Fruit fly (Drosophila melanogaster) whole organism, adult: Measurements from ENCODE around the gene CG46467.
A peak's percentile ranks its signal among the peaks of the same experiment; 100 is the strongest.

Experiments used
- CG11617 ChIP-seq: fragments of 200-800 bp; sonication (Bioruptor generic); optimal IDR thresholded peaks from 2 replicates; lab custom pipeline; 2017; ENCODE audit warnings: mild to moderate bottlenecking, missing biosample characterization, missing genetic modification reagents, missing genetic modification characterization
- CG12768 ChIP-seq: fragments of 200-800 bp; sonication (Bioruptor generic); optimal IDR thresholded peaks from 2 replicates; lab custom pipeline; 2017; ENCODE audit warnings: missing biosample characterization, missing genetic modification characterization, mild to moderate bottlenecking, moderate library complexity, missing genetic modification reagents
- CG14711 ChIP-seq: fragments of 200-800 bp; sonication (Bioruptor generic); optimal IDR thresholded peaks from 2 replicates; lab custom pipeline; 2018; ENCODE audit warnings: missing biosample characterization, mild to moderate bottlenecking, missing genetic modification characterization, moderate library complexity
- CG1620 ChIP-seq: fragments of 200-800 bp; sonication (Bioruptor generic); optimal IDR thresholded peaks from 2 replicates; lab custom pipeline; 2016; ENCODE audit warnings: missing biosample characterization, missing genetic modification characterization
- CG33017 ChIP-seq: fragments of 200-800 bp; sonication (Bioruptor generic); optimal IDR thresholded peaks from 2 replicates; lab custom pipeline; 2018; ENCODE audit warnings: missing biosample characterization, mild to moderate bottlenecking, missing genetic modification characterization, moderate library complexity
- CG5204 ChIP-seq: fragments of 200-800 bp; sonication (Bioruptor generic); optimal IDR thresholded peaks from 2 replicates; lab custom pipeline; 2016; ENCODE audit warnings: missing biosample characterization, missing genetic modification characterization
- CG7045 ChIP-seq: fragments of 200-800 bp; sonication (Bioruptor generic); optimal IDR thresholded peaks from 2 replicates; lab custom pipeline; 2017; ENCODE audit warnings: missing biosample characterization, mild to moderate bottlenecking, missing genetic modification characterization
- CG7101 ChIP-seq: fragments of 200-800 bp; sonication (Bioruptor generic); optimal IDR thresholded peaks from 2 replicates; lab custom pipeline; 2018; ENCODE audit warnings: missing biosample characterization, mild to moderate bottlenecking, missing genetic modification characterization, moderate library complexity
- Clk ChIP-seq: fragments of 200-800 bp; sonication (Bioruptor generic); optimal IDR thresholded peaks from 2 replicates; lab custom pipeline; 2017; ENCODE audit warnings: missing biosample characterization, missing genetic modification characterization
- Crg-1 ChIP-seq: fragments of 200-800 bp; sonication (Bioruptor generic); optimal IDR thresholded peaks from 2 replicates; lab custom pipeline; 2016; ENCODE audit warnings: missing biosample characterization, missing genetic modification characterization
- Hr96 ChIP-seq: fragments of 200-800 bp; sonication (Bioruptor generic); optimal IDR thresholded peaks from 2 replicates; lab custom pipeline; 2016; ENCODE audit warnings: missing biosample characterization, missing genetic modification characterization
- Mnt ChIP-seq: fragments of 200-800 bp; sonication (Bioruptor generic); optimal IDR thresholded peaks from 2 replicates; lab custom pipeline; 2016; ENCODE audit warnings: missing biosample characterization, mild to moderate bottlenecking, missing genetic modification characterization
- bab1 ChIP-seq: fragments of 200-800 bp; sonication (Bioruptor generic); optimal IDR thresholded peaks from 3 replicates; lab custom pipeline; 2019; ENCODE audit warnings: missing biosample characterization, mild to moderate bottlenecking, missing genetic modification characterization, moderate library complexity
- cic ChIP-seq: fragments of 200-800 bp; sonication (Bioruptor generic); optimal IDR thresholded peaks from 2 replicates; lab custom pipeline; 2017; ENCODE audit warnings: missing biosample characterization, mild to moderate bottlenecking, missing genetic modification characterization, moderate library complexity
- cnc ChIP-seq, 2 experiments: fragments of >200 bp; optimal IDR thresholded peaks; 2 replicates each; lab custom pipeline; 2017
- kay ChIP-seq: fragments of 200-800 bp; sonication (Bioruptor generic); peaks from one replicate; lab custom pipeline; 2016; ENCODE audit warnings: missing biosample characterization, missing genetic modification characterization, borderline replicate concordance
- ovo ChIP-seq: fragments of 200-800 bp; sonication (Bioruptor generic); optimal IDR thresholded peaks from 2 replicates; lab custom pipeline; 2016; ENCODE audit warnings: missing biosample characterization, missing genetic modification characterization
- pad ChIP-seq: fragments of 200-800 bp; sonication (Bioruptor generic); optimal IDR thresholded peaks from 3 replicates; lab custom pipeline; 2017; ENCODE audit warnings: missing biosample characterization, missing genetic modification characterization, mild to moderate bottlenecking, moderate library complexity, missing genetic modification reagents
- tj ChIP-seq: fragments of 200-800 bp; sonication (Bioruptor generic); optimal IDR thresholded peaks from 3 replicates; lab custom pipeline; 2017; ENCODE audit warnings: missing biosample characterization, mild to moderate bottlenecking, missing genetic modification characterization, moderate library complexity
- toe ChIP-seq: fragments of 200-800 bp; sonication (Bioruptor generic); optimal IDR thresholded peaks from 2 replicates; lab custom pipeline; 2016; ENCODE audit warnings: missing biosample characterization, missing genetic modification characterization

Gene CG46467

DNA sequence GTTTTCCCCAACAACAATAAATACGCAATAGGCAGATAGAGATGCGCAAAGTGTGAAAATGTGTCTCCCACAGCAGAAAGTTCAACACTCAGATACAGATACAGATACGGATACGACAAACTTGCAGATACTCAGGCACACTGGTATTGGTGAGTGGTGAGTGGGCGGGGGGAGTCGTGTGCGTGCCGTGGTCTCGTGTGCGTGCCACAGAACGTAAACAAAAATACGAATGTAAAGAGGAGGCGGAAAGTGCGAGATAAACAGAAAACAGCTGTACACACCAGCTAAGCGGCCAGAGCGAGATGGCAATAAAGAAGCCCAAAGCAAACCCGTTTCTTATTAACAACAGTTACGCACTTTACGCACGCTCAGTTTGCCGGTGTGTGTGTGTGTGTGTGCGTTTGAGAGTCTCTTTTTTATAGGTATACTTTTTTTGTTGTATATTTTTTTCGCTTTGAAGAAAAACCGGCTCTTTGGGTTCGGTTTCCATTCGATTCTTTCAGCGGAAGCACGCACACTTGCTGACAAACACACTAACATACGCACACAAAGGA lies 6.9 kb downstream of the CG46467 start:
- TF ChIP-seq CG1620 (no peak), Mnt (no peak), CG12768 (no peak), bab1 (GFP tag; lab: Kevin White, UChicago) (no peak), pad (GFP tag; lab: Kevin White, UChicago) (no peak), CG14711 (tag; lab: Kevin White, UChicago) (no peak), CG7101 (tag; lab: Kevin White, UChicago) (no peak), Hr96 (GFP tag; lab: Kevin White, UChicago) (no peak), CG7045 (GFP tag; lab: Kevin White, UChicago) (no peak), cnc (optimal IDR thresholded peaks at IDR 0.05; lab: Kevin White, UChicago) (no peak), CG11617 (GFP tag; lab: Kevin White, UChicago) (no peak), Clk (no peak), CG5204 (GFP tag; lab: Kevin White, UChicago) (no peak), Crg-1 (GFP tag; lab: Kevin White, UChicago) (no peak), kay (GFP tag; lab: Kevin White, UChicago) (no peak), CG33017 (no peak)

DNA sequence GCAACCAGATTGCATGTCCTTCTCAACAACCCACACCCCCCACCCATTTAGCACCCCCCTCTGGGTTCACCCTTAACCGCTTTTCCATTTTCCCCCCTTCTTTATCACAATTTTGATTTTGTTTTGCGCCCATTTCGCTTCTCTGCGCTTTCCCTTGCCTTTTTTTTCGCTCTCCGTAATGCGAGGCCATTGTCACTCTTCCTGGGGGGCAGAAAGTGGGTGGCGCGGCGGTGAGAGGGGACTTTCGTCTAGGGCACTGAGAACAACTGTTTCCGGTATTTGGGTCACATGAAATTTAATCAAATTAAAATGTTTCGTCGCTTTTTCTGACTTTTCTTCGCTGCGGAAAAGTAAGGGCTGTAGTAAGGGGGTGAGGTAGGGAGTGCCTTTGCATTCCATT lies 7.5 kb downstream of the CG46467 start:
- no peak for TF ChIP-seq CG14711 (tag; lab: Kevin White, UChicago)

DNA sequence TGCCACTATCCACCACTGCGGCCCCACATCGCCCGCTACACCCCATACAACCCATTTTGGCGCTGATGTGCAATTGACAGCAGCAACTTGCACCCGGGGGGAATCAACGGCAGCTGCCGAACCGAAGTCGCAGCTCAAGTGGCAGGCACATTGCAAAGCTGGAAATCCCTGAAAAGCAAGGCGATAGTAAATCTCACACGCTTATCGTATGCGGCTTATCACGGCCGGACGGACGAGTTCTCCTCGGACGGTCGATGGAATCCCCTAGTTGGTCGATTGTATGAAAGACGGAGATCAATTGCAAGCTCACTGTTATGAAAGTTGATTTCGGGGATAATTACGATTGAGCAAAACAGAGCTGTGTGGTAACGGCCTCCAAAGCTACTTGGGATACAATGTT lies 8.3 kb downstream of the CG46467 start:
- TF ChIP-seq Clk (no peak), CG5204 (GFP tag; lab: Kevin White, UChicago) (no peak), CG7101 (tag; lab: Kevin White, UChicago) (no peak), ovo (no peak)

DNA sequence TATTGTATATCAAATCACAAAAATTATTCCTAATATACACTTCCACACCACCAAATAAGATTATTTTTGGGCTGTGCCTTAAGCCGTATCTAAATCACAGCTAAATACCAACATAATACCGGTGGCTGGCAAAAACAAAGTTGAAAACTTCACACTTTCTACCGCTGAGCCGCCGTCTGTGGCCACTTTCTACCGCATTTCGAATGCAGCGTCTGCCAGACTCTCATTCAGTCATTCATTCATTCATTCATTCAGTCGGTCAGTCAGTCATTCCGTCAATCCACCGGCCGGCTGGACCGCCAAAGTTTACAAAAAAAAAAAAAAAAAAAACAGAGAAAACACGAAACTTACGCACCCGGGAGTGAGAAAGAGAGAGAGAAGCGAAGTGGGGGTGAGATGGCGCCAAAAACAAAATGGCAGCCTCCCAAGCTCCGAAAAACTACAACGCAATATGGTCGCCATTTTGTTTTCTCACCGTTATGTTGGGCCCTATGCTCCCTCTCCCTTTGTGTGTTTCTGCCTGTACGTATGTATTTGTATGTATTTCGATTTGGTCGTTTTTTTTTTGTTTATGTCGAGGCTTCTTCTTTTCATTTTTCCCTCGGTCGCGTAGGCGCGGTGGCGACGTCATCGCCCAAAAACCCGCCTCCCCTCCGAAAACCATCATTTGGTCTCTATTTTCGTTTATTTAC lies 8.9 kb downstream of the CG46467 start:
- TF ChIP-seq cnc (optimal IDR thresholded peaks at IDR 0.05; lab: Kevin White, UChicago) (no peak), pad (GFP tag; lab: Kevin White, UChicago) (no peak), Hr96 (GFP tag; lab: Kevin White, UChicago) (no peak), ovo (no peak), Crg-1 (GFP tag; lab: Kevin White, UChicago) (no peak)

DNA sequence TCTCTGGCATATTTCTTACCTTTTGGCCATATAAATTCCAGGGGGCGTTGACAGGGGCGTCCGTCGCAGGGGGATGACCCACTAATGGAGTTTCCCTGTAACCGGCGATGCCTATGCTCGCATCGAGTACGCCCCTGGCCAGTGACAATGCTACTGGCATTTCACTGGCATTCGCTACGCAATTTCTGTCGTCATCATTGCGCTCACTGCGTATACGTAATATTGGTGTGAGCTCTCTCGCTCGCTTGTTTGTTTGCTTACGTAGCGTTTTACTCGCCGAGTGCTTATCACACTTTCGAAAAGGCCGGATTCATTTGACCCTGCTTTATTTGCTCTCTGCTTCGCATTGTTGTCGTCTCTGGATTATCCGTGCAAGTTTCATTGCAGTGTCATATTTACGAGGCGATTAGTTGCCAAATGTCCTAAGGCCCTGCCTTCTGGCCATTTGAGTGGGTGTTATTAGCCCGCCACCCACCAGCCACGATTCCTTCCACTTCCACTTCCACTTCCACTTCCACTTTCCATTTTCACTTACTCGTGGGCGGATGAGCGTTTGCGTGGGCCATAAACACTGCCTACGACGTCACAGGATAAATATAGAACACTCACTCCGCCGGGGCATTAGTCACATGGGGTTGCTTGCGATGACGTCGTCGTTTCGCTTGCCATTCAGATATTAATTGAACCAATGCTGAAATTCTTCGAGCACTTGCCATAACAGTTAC lies 10.1 kb downstream of the CG46467 start:
- TF ChIP-seq CG12768: peak; percentile 24
- no peak for TF ChIP-seq pad (GFP tag; lab: Kevin White, UChicago)
- no peak for TF ChIP-seq CG14711 (tag; lab: Kevin White, UChicago)
- TF ChIP-seq bab1 (GFP tag; lab: Kevin White, UChicago): no peak
- TF ChIP-seq tj (GFP tag; lab: Kevin White, UChicago): peak; percentile 67
- TF ChIP-seq toe: no peak
- no peak for TF ChIP-seq cnc (optimal IDR thresholded peaks at IDR 0.05; lab: Kevin White, UChicago)
- TF ChIP-seq cic (GFP tag; lab: Kevin White, UChicago): peak; percentile 39
- peak; percentile 0 for TF ChIP-seq Mnt
- TF ChIP-seq CG11617 (GFP tag; lab: Kevin White, UChicago): peak; percentile 6
- TF ChIP-seq Hr96 (GFP tag; lab: Kevin White, UChicago): no peak
- peak; percentile 48 for TF ChIP-seq CG7045 (GFP tag; lab: Kevin White, UChicago)
- no peak for TF ChIP-seq CG7101 (tag; lab: Kevin White, UChicago)
- peak; percentile 26 for TF ChIP-seq ovo
- TF ChIP-seq Clk: peak; percentile 10
- TF ChIP-seq CG33017: peak; percentile 11

DNA sequence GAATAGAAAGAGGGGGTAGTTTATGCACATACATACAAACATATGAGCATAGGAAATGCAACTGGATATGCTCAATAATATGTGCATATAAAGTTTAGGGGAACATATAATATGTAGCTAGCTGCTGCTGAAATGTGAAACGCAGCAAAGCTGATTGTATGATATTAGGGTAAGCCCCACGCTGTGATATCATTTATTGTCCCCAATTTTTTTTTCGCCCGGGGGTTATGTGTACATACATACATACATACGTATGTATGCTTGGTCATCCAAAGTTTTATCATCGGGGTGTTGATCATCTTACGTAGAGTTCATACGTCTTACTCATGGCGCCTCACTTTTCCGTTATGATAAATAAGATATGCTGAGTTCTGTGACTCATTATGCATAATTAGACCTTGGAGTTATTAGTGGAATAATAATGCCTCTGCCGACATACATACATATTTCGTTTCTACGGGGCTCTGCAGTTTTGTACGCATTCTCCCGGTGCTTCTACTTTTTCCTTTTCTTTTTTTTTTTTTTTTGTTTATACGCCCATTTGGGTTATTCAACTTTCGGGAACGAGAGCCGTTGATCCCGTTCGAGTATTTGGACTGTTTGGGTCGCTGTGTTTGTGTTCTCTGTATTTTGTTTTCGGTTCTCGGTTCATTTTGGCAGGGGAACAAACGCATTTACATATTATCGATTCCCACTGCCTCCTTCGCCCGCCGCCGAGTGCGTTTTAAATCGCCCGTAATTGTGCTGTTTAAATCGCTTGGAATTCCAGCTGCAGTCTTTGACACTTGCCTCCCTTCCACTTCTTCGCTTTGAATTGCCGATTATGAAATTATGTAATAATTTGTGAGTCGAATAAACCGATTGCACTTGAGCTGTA lies 11.2 kb downstream of the CG46467 start:
- TF ChIP-seq CG11617 (GFP tag; lab: Kevin White, UChicago) (no peak), ovo (no peak), CG5204 (GFP tag; lab: Kevin White, UChicago) (no peak), Hr96 (GFP tag; lab: Kevin White, UChicago) (no peak), CG14711 (tag; lab: Kevin White, UChicago) (no peak)
